Worm (Caenorhabditis elegans) whole organism, early embryonic: ENCODE measurements around the gene nkat-3.

ENCODE experiments used
- B0310.2 ChIP-seq: sonication (generic microtip); optimal IDR thresholded peaks from 2 replicates; lab custom pipeline; 2016; ENCODE audit warnings: mild to moderate bottlenecking, missing genetic modification characterization, missing compliant biosample characterization
- F13C5.2 ChIP-seq: sonication (generic microtip); optimal IDR thresholded peaks from 2 replicates; lab custom pipeline; 2017; ENCODE audit warnings: mild to moderate bottlenecking, missing genetic modification characterization, inconsistent platforms, missing compliant biosample characterization
- ama-1 ChIP-seq: fragments of 150-350 bp; optimal IDR thresholded peaks from 2 replicates; lab custom pipeline; 2014
- ceh-36 ChIP-seq: sonication (generic microtip); optimal IDR thresholded peaks from 2 replicates; lab custom pipeline; 2016; ENCODE audit warnings: missing genetic modification characterization, inconsistent platforms, missing compliant biosample characterization
- pes-1 ChIP-seq: fragments of 200-800 bp; sonication (Bioruptor generic); IDR thresholded peaks from 2 replicates; pipeline ENCODE4 v1.3.6; 2022; ENCODE audit warnings: missing genetic modification reagents, missing genetic modification characterization, missing compliant biosample characterization
- scrt-1 ChIP-seq: fragments of 200-800 bp; sonication (Bioruptor generic); IDR thresholded peaks from 2 replicates; pipeline ENCODE4 v1.3.6; 2022; ENCODE audit warnings: missing genetic modification characterization, missing compliant biosample characterization
- tbx-37 ChIP-seq: fragments of 200-800 bp; sonication (Bioruptor generic); conservative IDR thresholded peaks from 2 replicates; pipeline ENCODE4 v1.3.6; 2022; ENCODE audit warnings: missing genetic modification reagents, missing genetic modification characterization, missing compliant biosample characterization
- tra-4 ChIP-seq: sonication (generic microtip); optimal IDR thresholded peaks from 2 replicates; lab custom pipeline; 2017; ENCODE audit warnings: missing genetic modification characterization, missing compliant biosample characterization

ce11 chrX:15395723-15396122 is 45.8 kb upstream of the nkat-3 start:
- TF ChIP-seq scrt-1 (GFP tag; lab: Robert Waterston, UW) (no peak), tra-4 (no peak), F13C5.2 (tag; lab: Kevin White, UChicago) (no peak), pes-1 (GFP tag; lab: Robert Waterston, UW) (no peak), tbx-37 (GFP tag; lab: Robert Waterston, UW) (no peak), B0310.2 (no peak), ama-1 (no peak), ceh-36 (no peak)
